Fruit fly (Drosophila melanogaster) whole organism, wandering third instar larva: ENCODE data around the gene Abp1.
A peak's percentile ranks its signal among the peaks of the same experiment; 100 is the strongest.

Source experiments
- Abd-B ChIP-seq: fragments of >200 bp; optimal IDR thresholded peaks from 2 replicates; lab custom pipeline; 2017; ENCODE audit warnings: missing biosample characterization, missing genetic modification characterization
- CG32264 ChIP-seq: fragments of 200-800 bp; sonication (Bioruptor generic); optimal IDR thresholded peaks from 2 replicates; lab custom pipeline; 2016; ENCODE audit warnings: missing biosample characterization, missing genetic modification characterization
- CG9705 ChIP-seq: fragments of 200-800 bp; sonication (Bioruptor generic); optimal IDR thresholded peaks from 2 replicates; lab custom pipeline; 2018; ENCODE audit warnings: missing biosample characterization, mild to moderate bottlenecking, missing genetic modification characterization
- CrebA ChIP-seq: fragments of 200-800 bp; sonication (Bioruptor generic); optimal IDR thresholded peaks from 2 replicates; lab custom pipeline; 2016; ENCODE audit warnings: missing biosample characterization, mild to moderate bottlenecking, missing genetic modification characterization, borderline replicate concordance
- Dfd ChIP-seq: fragments of >200 bp; optimal IDR thresholded peaks from 2 replicates; lab custom pipeline; 2017; ENCODE audit warnings: missing biosample characterization, missing genetic modification characterization
- Dif ChIP-seq: fragments of 200-275, 200-300 bp; sonication (Bioruptor generic); optimal IDR thresholded peaks from 2 replicates; lab custom pipeline; 2018; ENCODE audit warnings: missing biosample characterization, missing genetic modification characterization; ENCODE audit not compliant: partially characterized antibody
- GATAd ChIP-seq: sonication (Bioruptor generic); optimal IDR thresholded peaks from 2 replicates; lab custom pipeline; 2016; ENCODE audit warnings: missing biosample characterization, missing genetic modification characterization
- HLH106 ChIP-seq: fragments of 200-800 bp; optimal IDR thresholded peaks from 3 replicates; lab custom pipeline; 2019; ENCODE audit warnings: missing biosample characterization, mild to moderate bottlenecking, missing genetic modification characterization, moderate library complexity
- Hnf4 ChIP-seq: fragments of 200-800 bp; sonication (Bioruptor generic); optimal IDR thresholded peaks from 2 replicates; lab custom pipeline; 2016; ENCODE audit warnings: missing biosample characterization, mild to moderate bottlenecking, missing genetic modification characterization
- Hr78 ChIP-seq: fragments of >200 bp; optimal IDR thresholded peaks from 2 replicates; lab custom pipeline; 2017; ENCODE audit warnings: missing biosample characterization, missing genetic modification characterization
- Hr83 ChIP-seq: fragments of 200-300 bp; sonication (Bioruptor generic); optimal IDR thresholded peaks from 2 replicates; lab custom pipeline; 2016; ENCODE audit warnings: missing biosample characterization, mild to moderate bottlenecking, missing genetic modification characterization, moderate library complexity; ENCODE audit not compliant: poor library complexity, severe bottlenecking
- Jra ChIP-seq: sonication (Bioruptor generic); optimal IDR thresholded peaks from 2 replicates; lab custom pipeline; 2016; ENCODE audit warnings: missing biosample characterization, missing genetic modification characterization
- Mio ChIP-seq: sonication (Bioruptor generic); optimal IDR thresholded peaks from 2 replicates; lab custom pipeline; 2016; ENCODE audit warnings: missing biosample characterization, missing genetic modification characterization
- Myc ChIP-seq: fragments of >200 bp; optimal IDR thresholded peaks from 2 replicates; lab custom pipeline; 2017
- N ChIP-seq: fragments of >200 bp; optimal IDR thresholded peaks from 2 replicates; lab custom pipeline; 2018; ENCODE audit warnings: missing biosample characterization, missing external identifiers, missing genetic modification characterization
- OdsH ChIP-seq: fragments of 200-800 bp; sonication (Bioruptor generic); optimal IDR thresholded peaks from 2 replicates; lab custom pipeline; 2016; ENCODE audit warnings: missing biosample characterization, mild to moderate bottlenecking, missing genetic modification characterization
- Rel ChIP-seq, 2 experiments: fragments of 200-800 bp; sonication (Bioruptor generic) in 1 of 2; optimal IDR thresholded peaks; 2 replicates in 1 of 2; 3 replicates in 1 of 2; lab custom pipeline; 2016 to 2019; ENCODE audit warnings: mild to moderate bottlenecking in 2 of 2, missing biosample characterization in 2 of 2, missing genetic modification characterization in 2 of 2, moderate library complexity in 1 of 2
- Sp1 ChIP-seq: fragments of 200-800 bp; sonication (Bioruptor generic); optimal IDR thresholded peaks from 3 replicates; lab custom pipeline; 2019; ENCODE audit warnings: missing biosample characterization, mild to moderate bottlenecking, missing genetic modification characterization, moderate library complexity
- Vsx2 ChIP-seq: fragments of 200-300, 225-300 bp; sonication (Bioruptor generic); optimal IDR thresholded peaks from 2 replicates; lab custom pipeline; 2018; ENCODE audit warnings: missing biosample characterization, missing genetic modification characterization; ENCODE audit not compliant: partially characterized antibody
- br ChIP-seq: fragments of 200-800 bp; sonication (Bioruptor generic); optimal IDR thresholded peaks from 2 replicates; lab custom pipeline; 2016; ENCODE audit warnings: missing biosample characterization, missing genetic modification characterization
- brk ChIP-seq: fragments of 200-800 bp; sonication (Bioruptor generic); optimal IDR thresholded peaks from 2 replicates; lab custom pipeline; 2016; ENCODE audit warnings: missing biosample characterization, mild to moderate bottlenecking, missing genetic modification characterization
- dl ChIP-seq, 2 experiments: fragments of 175-275, 200-275 bp in 1 of 2; fragments of 200-275 bp in 1 of 2; sonication (Bioruptor generic); optimal IDR thresholded peaks; lab custom pipeline; 2018; ENCODE audit warnings: mild to moderate bottlenecking in 2 of 2, missing biosample characterization in 2 of 2, missing genetic modification characterization in 2 of 2, moderate library complexity in 2 of 2; ENCODE audit not compliant: partially characterized antibody in 2 of 2, insufficient read depth in 1 of 2
- dmrt93B ChIP-seq: fragments of 200-800 bp; sonication (Bioruptor generic); optimal IDR thresholded peaks from 2 replicates; lab custom pipeline; 2018; ENCODE audit warnings: missing biosample characterization, mild to moderate bottlenecking, missing genetic modification characterization
- dsf ChIP-seq: sonication (Bioruptor generic); optimal IDR thresholded peaks from 2 replicates; lab custom pipeline; 2016; ENCODE audit warnings: missing biosample characterization, missing genetic modification characterization, borderline replicate concordance
- ey ChIP-seq: fragments of 200-800 bp; sonication (Bioruptor generic); optimal IDR thresholded peaks from 2 replicates; lab custom pipeline; 2016; ENCODE audit warnings: missing biosample characterization, missing genetic modification characterization
- foxo ChIP-seq, 2 experiments: fragments of 200-800 bp; sonication (Bioruptor generic); optimal IDR thresholded peaks; 2 replicates in 1 of 2; 3 replicates in 1 of 2; lab custom pipeline; 2016 to 2017; ENCODE audit warnings: missing biosample characterization in 2 of 2, missing genetic modification characterization in 2 of 2
- fru ChIP-seq: fragments of 200-800 bp; sonication (Bioruptor generic); optimal IDR thresholded peaks from 3 replicates; lab custom pipeline; 2016; ENCODE audit warnings: missing biosample characterization, mild to moderate bottlenecking, missing genetic modification characterization
- h ChIP-seq: fragments of 200-800 bp; sonication (Bioruptor generic); optimal IDR thresholded peaks from 3 replicates; lab custom pipeline; 2016; ENCODE audit warnings: missing biosample characterization, mild to moderate bottlenecking, missing genetic modification characterization
- jim ChIP-seq: fragments of 175-275, 200-325 bp; sonication (Bioruptor generic); optimal IDR thresholded peaks from 2 replicates; lab custom pipeline; 2016; ENCODE audit warnings: missing biosample characterization, mild to moderate bottlenecking, missing genetic modification characterization
- lola ChIP-seq: fragments of >200 bp; optimal IDR thresholded peaks from 2 replicates; lab custom pipeline; 2017; ENCODE audit warnings: missing biosample characterization, missing genetic modification characterization
- pan ChIP-seq: fragments of >200 bp; optimal IDR thresholded peaks from 2 replicates; lab custom pipeline; 2017
- psq ChIP-seq: fragments of 200-800 bp; sonication (Bioruptor generic); optimal IDR thresholded peaks from 3 replicates; lab custom pipeline; 2017; ENCODE audit warnings: missing biosample characterization, mild to moderate bottlenecking, missing genetic modification characterization, moderate library complexity
- rgr ChIP-seq: fragments of 200-800 bp; sonication (Bioruptor generic); optimal IDR thresholded peaks from 3 replicates; lab custom pipeline; 2016; ENCODE audit warnings: missing biosample characterization, mild to moderate bottlenecking, missing genetic modification characterization
- sage ChIP-seq: fragments of 200-800 bp; sonication (Bioruptor generic); optimal IDR thresholded peaks from 2 replicates; lab custom pipeline; 2016; ENCODE audit warnings: missing biosample characterization, mild to moderate bottlenecking, missing genetic modification characterization
- sv ChIP-seq: fragments of 200-800 bp; sonication (Bioruptor generic); optimal IDR thresholded peaks from 3 replicates; lab custom pipeline; 2016; ENCODE audit warnings: missing biosample characterization, missing genetic modification characterization
- tai ChIP-seq: sonication (Bioruptor generic); optimal IDR thresholded peaks from 2 replicates; lab custom pipeline; 2016; ENCODE audit warnings: missing biosample characterization, missing genetic modification characterization
- usp ChIP-seq: fragments of >200 bp; optimal IDR thresholded peaks from 2 replicates; lab custom pipeline; 2017; ENCODE audit warnings: missing biosample characterization, missing genetic modification characterization
- woc ChIP-seq: sonication (Bioruptor generic); optimal IDR thresholded peaks from 2 replicates; lab custom pipeline; 2016; ENCODE audit warnings: missing biosample characterization, mild to moderate bottlenecking, missing genetic modification characterization

Gene Abp1

dm6 chr3L:13495065-13495464, 9.0 kb upstream of the Abp1 start:
- TF ChIP-seq Mio = no peak
- no peak for TF ChIP-seq dmrt93B (GFP tag; lab: Kevin White, UChicago)
- peak; percentile 11 for TF ChIP-seq Rel (GFP tag; optimal IDR thresholded peaks at IDR 0.05; lab: Kevin White, UChicago)
- TF ChIP-seq Rel (tag; optimal IDR thresholded peaks at IDR 0.05; lab: Kevin White, UChicago) = no peak
- TF ChIP-seq Hnf4 (GFP tag; lab: Kevin White, UChicago) = peak; percentile 25
- TF ChIP-seq Sp1 (GFP tag; lab: Kevin White, UChicago) = peak; percentile 26
- TF ChIP-seq CrebA (GFP tag; lab: Kevin White, UChicago) = peak; percentile 83
- TF ChIP-seq GATAd (GFP tag; lab: Kevin White, UChicago) = no peak
- no peak for TF ChIP-seq Vsx2
- TF ChIP-seq h (GFP tag; lab: Kevin White, UChicago) = no peak
- TF ChIP-seq OdsH (GFP tag; lab: Kevin White, UChicago) = no peak
- no peak for TF ChIP-seq Myc (lab: Kevin White, UChicago)
- no peak for TF ChIP-seq Dif (GFP tag; lab: Kevin White, UChicago)
- TF ChIP-seq N (GFP tag; lab: Kevin White, UChicago) = no peak
- TF ChIP-seq brk (GFP tag; lab: Kevin White, UChicago) = no peak
- peak; percentile 86 for TF ChIP-seq jim
- TF ChIP-seq HLH106 (tag; lab: Kevin White, UChicago) = no peak
- TF ChIP-seq CG32264 (GFP tag; lab: Kevin White, UChicago) = no peak
- no peak for TF ChIP-seq Hr78 (GFP tag; lab: Kevin White, UChicago)

DNA sequence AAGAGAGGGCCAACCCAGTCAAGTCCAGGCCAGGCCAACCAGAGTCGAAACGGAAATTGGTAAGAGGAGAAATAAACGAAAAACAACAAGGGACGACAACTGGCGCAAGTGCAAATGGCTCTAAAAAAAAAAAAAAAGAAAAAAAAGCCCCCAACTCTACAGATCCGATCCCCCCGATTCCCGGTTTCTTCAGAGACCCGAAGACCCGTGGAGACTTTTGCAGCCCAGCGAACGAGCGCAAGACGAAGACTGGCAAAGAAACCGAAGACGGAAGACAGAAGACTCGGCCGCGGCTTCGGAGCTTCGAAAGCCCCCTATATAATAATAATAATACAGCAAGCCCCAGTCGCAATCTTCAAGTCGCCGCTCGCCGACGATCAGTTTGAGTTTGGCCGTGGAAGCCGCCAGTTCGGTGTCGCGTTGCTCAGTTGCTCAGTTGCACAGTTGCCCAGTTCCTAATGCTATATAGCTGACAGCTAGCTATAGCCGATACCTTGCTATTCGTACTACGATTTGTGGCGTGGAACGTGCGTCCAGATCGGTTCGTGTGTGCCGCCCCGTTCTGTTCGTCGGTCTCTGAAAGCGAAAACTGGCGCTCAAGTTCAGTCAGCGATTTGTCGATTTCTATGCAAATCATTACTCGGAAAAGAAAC, 8.4 kb upstream of the Abp1 start:
- TF ChIP-seq Hr83 (GFP tag; lab: Kevin White, UChicago) (no peak), h (GFP tag; lab: Kevin White, UChicago) (peak; percentile 66), Sp1 (GFP tag; lab: Kevin White, UChicago) (peak; percentile 63), fru (GFP tag; lab: Kevin White, UChicago) (peak; percentile 14), Jra (GFP tag; lab: Kevin White, UChicago) (no peak), rgr (GFP tag; lab: Kevin White, UChicago) (peak; percentile 43), Abd-B (GFP tag; lab: Kevin White, UChicago) (no peak), usp (GFP tag; lab: Kevin White, UChicago) (no peak), Dfd (GFP tag; lab: Kevin White, UChicago) (no peak), HLH106 (tag; lab: Kevin White, UChicago) (no peak), Mio (no peak), br (GFP tag; lab: Kevin White, UChicago) (peak; percentile 30), dl (GFP tag; optimal IDR thresholded peaks at IDR 0.05; lab: Kevin White, UChicago; ENCODE audit: insufficient read depth in 1 of 2, partially characterized antibody in 2 of 2) (peak in 1 of 2 experiments; percentile 15), Myc (lab: Kevin White, UChicago) (no peak), OdsH (GFP tag; lab: Kevin White, UChicago) (no peak), brk (GFP tag; lab: Kevin White, UChicago) (peak; percentile 28), sv (no peak), ey (no peak), foxo (GFP tag; optimal IDR thresholded peaks at IDR 0.05; lab: Kevin White, UChicago) (peak; percentile 9 to 64), Hr78 (GFP tag; lab: Kevin White, UChicago) (no peak), CG9705 (no peak), tai (no peak), Vsx2 (no peak), CG32264 (GFP tag; lab: Kevin White, UChicago) (no peak), Hnf4 (GFP tag; lab: Kevin White, UChicago) (peak; percentile 2), psq (GFP tag; lab: Kevin White, UChicago) (peak; percentile 80), dmrt93B (GFP tag; lab: Kevin White, UChicago) (no peak), Dif (GFP tag; lab: Kevin White, UChicago) (peak; percentile 50), woc (GFP tag; lab: Kevin White, UChicago) (no peak), Rel (GFP tag; optimal IDR thresholded peaks at IDR 0.05; lab: Kevin White, UChicago) (peak; percentile 80), Rel (tag; optimal IDR thresholded peaks at IDR 0.05; lab: Kevin White, UChicago) (peak; percentile 96), CrebA (GFP tag; lab: Kevin White, UChicago) (no peak), dsf (GFP tag; lab: Kevin White, UChicago) (no peak), jim (peak; percentile 92), sage (GFP tag; lab: Kevin White, UChicago) (peak; percentile 23), GATAd (GFP tag; lab: Kevin White, UChicago) (no peak), lola (GFP tag; lab: Kevin White, UChicago) (no peak), pan (lab: Kevin White, UChicago) (no peak), N (GFP tag; lab: Kevin White, UChicago) (no peak)
